Worm (Caenorhabditis elegans) whole organism, L1 larva: ENCODE measurements around the gene srt-42.
A peak's percentile ranks its signal among the peaks of the same experiment; 100 is the strongest.

ENCODE experiments used
- C16A3.4 ChIP-seq: fragments of 150-350 bp; optimal IDR thresholded peaks from 2 replicates; lab custom pipeline; 2014; ENCODE audit warnings: missing biosample characterization, missing genetic modification characterization
- ama-1 ChIP-seq: fragments of 150-350 bp; optimal IDR thresholded peaks from 2 replicates; lab custom pipeline; 2014
- hlh-4 ChIP-seq: sonication (generic microtip); optimal IDR thresholded peaks from 2 replicates; lab custom pipeline; 2016; ENCODE audit warnings: mild to moderate bottlenecking, missing genetic modification characterization, missing compliant biosample characterization
- lin-35 ChIP-seq, 2 experiments: fragments of 150-350 bp; optimal IDR thresholded peaks; 2 replicates each; lab custom pipeline; 2014; ENCODE audit warnings: missing biosample characterization in 2 of 2, missing genetic modification characterization in 2 of 2, missing genetic modification reagents in 2 of 2
- lsy-2 ChIP-seq, 2 experiments: fragments of 150-350 bp; optimal IDR thresholded peaks; 2 replicates each; lab custom pipeline; 2014; ENCODE audit warnings: missing biosample characterization in 2 of 2, missing genetic modification characterization in 2 of 2
- nhr-71 ChIP-seq: sonication (generic microtip); optimal IDR thresholded peaks from 2 replicates; lab custom pipeline; 2016; ENCODE audit warnings: mild to moderate bottlenecking, missing genetic modification characterization, moderate library complexity, missing compliant biosample characterization
- nhr-90 ChIP-seq: sonication (generic microtip); optimal IDR thresholded peaks from 2 replicates; lab custom pipeline; 2016; ENCODE audit warnings: mild to moderate bottlenecking, missing genetic modification characterization, missing compliant biosample characterization; ENCODE audit not compliant: poor library complexity
- rnt-1 ChIP-seq: sonication (generic microtip); optimal IDR thresholded peaks from 2 replicates; lab custom pipeline; 2016; ENCODE audit warnings: mild to moderate bottlenecking, missing genetic modification characterization, moderate library complexity, missing compliant biosample characterization
- swsn-7 ChIP-seq: sonication (generic microtip); optimal IDR thresholded peaks from 2 replicates; lab custom pipeline; 2016; ENCODE audit warnings: missing genetic modification characterization, missing compliant biosample characterization
- unc-30 ChIP-seq: sonication (generic microtip); optimal IDR thresholded peaks from 2 replicates; lab custom pipeline; 2017; ENCODE audit warnings: missing biosample characterization, missing genetic modification characterization

DNA sequence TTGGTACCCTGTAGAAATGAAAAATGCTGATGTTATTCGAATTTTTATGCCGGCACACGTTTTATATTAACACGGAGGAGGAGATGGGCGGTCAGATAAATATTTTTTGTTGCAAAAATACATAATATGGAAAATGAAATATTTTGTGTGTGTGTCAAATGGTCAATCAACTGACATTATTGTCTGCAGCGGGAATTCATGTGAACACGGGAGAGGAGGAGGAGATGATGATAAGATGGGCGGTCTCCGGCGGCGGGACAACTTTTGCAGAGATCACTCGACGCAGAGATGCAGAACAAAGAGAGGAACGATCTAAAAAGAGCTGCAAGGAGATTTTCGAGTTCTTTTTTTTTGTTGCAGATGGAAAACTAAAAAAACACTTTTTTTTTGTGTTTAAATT is 35.5 kb upstream of the srt-42 start, which contains the start of gene dhs-13:
- TF ChIP-seq lin-35 (GFP tag; optimal IDR thresholded peaks at IDR 0.05; lab: Kevin White, UChicago) (peak in 1 of 2 experiments; percentile 41), hlh-4 (tag; lab: Kevin White, UChicago) (no peak), lsy-2 (tag; optimal IDR thresholded peaks at IDR 0.05; lab: Kevin White, UChicago) (no peak), swsn-7 (tag; lab: Kevin White, UChicago) (no peak), ama-1 (lab: Kevin White, UChicago) (no peak), unc-30 (tag; lab: Kevin White, UChicago) (no peak), nhr-71 (tag; lab: Kevin White, UChicago) (peak; percentile 49), nhr-90 (tag; lab: Kevin White, UChicago) (no peak), rnt-1 (tag; lab: Kevin White, UChicago) (no peak), C16A3.4 (tag; lab: Kevin White, UChicago) (peak; percentile 11)
